Worm (Caenorhabditis elegans) whole organism, L2 larva: Measurements from ENCODE around the gene F18E3.10.

Experiments
- ZK546.5 ChIP-seq: sonication (generic microtip); optimal IDR thresholded peaks from 2 replicates; lab custom pipeline; 2017; ENCODE audit warnings: missing biosample characterization, missing genetic modification characterization
- aly-2 ChIP-seq: fragments of 150-350 bp; optimal IDR thresholded peaks from 2 replicates; lab custom pipeline; 2014; ENCODE audit warnings: missing biosample characterization, missing genetic modification characterization
- ama-1 ChIP-seq: fragments of 150-350 bp; optimal IDR thresholded peaks from 2 replicates; lab custom pipeline; 2018; ENCODE audit warnings: inconsistent platforms
- blmp-1 ChIP-seq: sonication (generic microtip); optimal IDR thresholded peaks from 2 replicates; lab custom pipeline; 2017; ENCODE audit warnings: missing genetic modification characterization, mild to moderate bottlenecking, missing compliant biosample characterization, antibody characterized with exemption, moderate library complexity; ENCODE audit not compliant: insufficient read depth
- dmd-4 ChIP-seq: sonication (generic microtip); optimal IDR thresholded peaks from 2 replicates; lab custom pipeline; 2017; ENCODE audit warnings: missing biosample characterization, missing genetic modification characterization
- egl-27 ChIP-seq: sonication (generic microtip); optimal IDR thresholded peaks from 3 replicates; lab custom pipeline; 2017; ENCODE audit warnings: missing biosample characterization, missing genetic modification reagents, missing genetic modification characterization
- fos-1 ChIP-seq: fragments of 150-350 bp; optimal IDR thresholded peaks from 2 replicates; lab custom pipeline; 2014; ENCODE audit warnings: missing biosample characterization, missing genetic modification characterization
- mab-5 ChIP-seq: fragments of 150-350 bp; optimal IDR thresholded peaks from 2 replicates; lab custom pipeline; 2014; ENCODE audit warnings: missing biosample characterization, missing genetic modification characterization
- mdl-1 ChIP-seq, 2 experiments: fragments of 150-350 bp in 1 of 2; sonication (generic microtip) in 1 of 2; optimal IDR thresholded peaks; 2 replicates each; lab custom pipeline; 2017; ENCODE audit warnings: missing biosample characterization in 2 of 2, missing genetic modification characterization in 2 of 2
- snpc-4 ChIP-seq: fragments of 150-350 bp; optimal IDR thresholded peaks from 2 replicates; lab custom pipeline; 2014; ENCODE audit warnings: missing biosample characterization, missing genetic modification characterization
- unc-39 ChIP-seq: fragments of 150-350 bp; optimal IDR thresholded peaks from 2 replicates; lab custom pipeline; 2014; ENCODE audit warnings: missing biosample characterization, missing genetic modification characterization
- zag-1 ChIP-seq: fragments of 150-350 bp; optimal IDR thresholded peaks from 2 replicates; lab custom pipeline; 2014; ENCODE audit warnings: missing biosample characterization, missing genetic modification characterization
- ztf-11 ChIP-seq: sonication (generic microtip); optimal IDR thresholded peaks from 2 replicates; lab custom pipeline; 2017; ENCODE audit warnings: missing biosample characterization, missing genetic modification characterization
- ztf-4 ChIP-seq: fragments of 150-350 bp; optimal IDR thresholded peaks from 2 replicates; lab custom pipeline; 2014; ENCODE audit warnings: missing biosample characterization, missing genetic modification characterization

DNA sequence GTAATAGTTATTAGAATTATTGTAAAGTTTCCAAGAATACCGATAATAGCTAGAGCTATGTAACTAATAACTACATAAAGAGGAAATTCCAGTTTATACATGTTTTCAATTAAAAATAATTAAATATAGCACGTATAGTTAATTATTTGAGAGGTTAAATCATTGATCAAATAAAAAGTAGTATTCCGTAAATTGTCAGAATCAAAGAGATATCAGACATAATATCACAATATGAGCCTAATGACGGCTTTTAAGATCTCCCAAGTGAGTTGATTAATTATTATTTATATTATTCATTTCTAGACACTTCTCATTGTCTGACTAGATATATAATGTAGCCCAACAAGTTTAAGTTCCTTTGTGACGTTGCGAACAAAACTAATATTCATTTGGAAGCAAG lies 44.9 kb downstream of the F18E3.10 start, which contains the start of gene srsx-24:
- TF ChIP-seq mab-5 (tag; lab: Kevin White, UChicago), result no peak
- TF ChIP-seq snpc-4 (tag; lab: Kevin White, UChicago), result no peak
- no peak for TF ChIP-seq ama-1 (lab: Kevin White, UChicago)
- no peak for TF ChIP-seq zag-1
- TF ChIP-seq fos-1, result no peak
- TF ChIP-seq mdl-1 (tag; optimal IDR thresholded peaks at IDR 0.05; lab: Kevin White, UChicago), result no peak
- TF ChIP-seq dmd-4, result no peak
- TF ChIP-seq ZK546.5 (tag; lab: Kevin White, UChicago), result no peak
- TF ChIP-seq aly-2, result no peak
- TF ChIP-seq ztf-4 (tag; lab: Kevin White, UChicago), result no peak
- TF ChIP-seq unc-39 (tag; lab: Kevin White, UChicago), result no peak
- no peak for TF ChIP-seq blmp-1 (tag; lab: Kevin White, UChicago)
- TF ChIP-seq egl-27 (tag; lab: Kevin White, UChicago), result no peak
- no peak for TF ChIP-seq ztf-11
